Fruit fly (Drosophila melanogaster) whole organism, prepupa: Measurements from ENCODE around the gene CG13385.

Experiments used
- Blimp-1 ChIP-seq: fragments of 200-800 bp; sonication (Bioruptor generic); optimal IDR thresholded peaks from 3 replicates; lab custom pipeline; 2017; ENCODE audit warnings: missing biosample characterization, missing genetic modification characterization, mild to moderate bottlenecking, moderate library complexity, missing genetic modification reagents
- CG10631 ChIP-seq: fragments of 200-800 bp; sonication (Bioruptor generic); optimal IDR thresholded peaks from 2 replicates; lab custom pipeline; 2016; ENCODE audit warnings: missing biosample characterization, missing genetic modification characterization
- CG10669 ChIP-seq: fragments of 200-800 bp; sonication (Bioruptor generic); optimal IDR thresholded peaks from 3 replicates; lab custom pipeline; 2018; ENCODE audit warnings: missing biosample characterization, mild to moderate bottlenecking, missing genetic modification characterization, moderate library complexity
- CG11762 ChIP-seq: fragments of 200-800 bp; sonication (Bioruptor generic); optimal IDR thresholded peaks from 3 replicates; lab custom pipeline; 2016; ENCODE audit warnings: missing biosample characterization, missing genetic modification characterization; ENCODE audit not compliant: insufficient read depth
- CG11902 ChIP-seq: fragments of 200-800 bp; sonication (Bioruptor generic); optimal IDR thresholded peaks from 3 replicates; lab custom pipeline; 2016; ENCODE audit warnings: missing biosample characterization, missing genetic modification characterization
- CG1621 ChIP-seq: fragments of 200-800 bp; sonication (Bioruptor generic); optimal IDR thresholded peaks from 3 replicates; lab custom pipeline; 2018; ENCODE audit warnings: missing biosample characterization, mild to moderate bottlenecking, missing genetic modification characterization
- CG16779 ChIP-seq: fragments of 200-800 bp; sonication (Bioruptor generic); optimal IDR thresholded peaks from 3 replicates; lab custom pipeline; 2017; ENCODE audit warnings: missing biosample characterization, mild to moderate bottlenecking, missing genetic modification characterization
- CG31627 ChIP-seq: fragments of 200-800 bp; sonication (Bioruptor generic); optimal IDR thresholded peaks from 3 replicates; lab custom pipeline; 2016; ENCODE audit warnings: missing biosample characterization, missing genetic modification characterization
- CG32006 ChIP-seq: fragments of 200-800 bp; sonication (Bioruptor generic); optimal IDR thresholded peaks from 3 replicates; lab custom pipeline; 2017; ENCODE audit warnings: missing biosample characterization, mild to moderate bottlenecking, missing genetic modification characterization
- CG34406 ChIP-seq: fragments of 200-800 bp; sonication (Bioruptor generic); optimal IDR thresholded peaks from 3 replicates; lab custom pipeline; 2016; ENCODE audit warnings: missing biosample characterization, missing genetic modification characterization
- CG3919 ChIP-seq: fragments of 200-800 bp; sonication (Bioruptor generic); optimal IDR thresholded peaks from 3 replicates; lab custom pipeline; 2016; ENCODE audit warnings: missing biosample characterization, missing genetic modification characterization
- CG6163 ChIP-seq: fragments of 200-800 bp; sonication (Bioruptor generic); IDR thresholded peaks from 3 replicates; pipeline ENCODE4 v1.3.6; 2022; ENCODE audit warnings: missing biosample characterization, missing genetic modification characterization
- CG6276 ChIP-seq: fragments of 200-800 bp; sonication (Bioruptor generic); optimal IDR thresholded peaks from 2 replicates; lab custom pipeline; 2017; ENCODE audit warnings: missing biosample characterization, mild to moderate bottlenecking, missing genetic modification characterization
- CG6792 ChIP-seq: fragments of 200-800 bp; sonication (Bioruptor generic); optimal IDR thresholded peaks from 3 replicates; lab custom pipeline; 2016; ENCODE audit warnings: missing biosample characterization, missing genetic modification characterization
- CG6808 ChIP-seq: fragments of 200-800 bp; sonication (Bioruptor generic); optimal IDR thresholded peaks from 3 replicates; lab custom pipeline; 2017; ENCODE audit warnings: missing biosample characterization, missing genetic modification characterization, mild to moderate bottlenecking, moderate library complexity, missing genetic modification reagents
- CG6854 ChIP-seq: fragments of 200-800 bp; sonication (Bioruptor generic); optimal IDR thresholded peaks from 2 replicates; lab custom pipeline; 2017; ENCODE audit warnings: missing biosample characterization, mild to moderate bottlenecking, missing genetic modification characterization
- CG8319 ChIP-seq: fragments of 200-800 bp; sonication (Bioruptor generic); optimal IDR thresholded peaks from 3 replicates; lab custom pipeline; 2016; ENCODE audit warnings: missing biosample characterization, missing genetic modification characterization
- CG8632 ChIP-seq: fragments of 200-800 bp; sonication (Bioruptor generic); optimal IDR thresholded peaks from 3 replicates; lab custom pipeline; 2016; ENCODE audit warnings: missing biosample characterization, missing genetic modification characterization
- CG9139 ChIP-seq: fragments of 200-800 bp; sonication (Bioruptor generic); optimal IDR thresholded peaks from 3 replicates; lab custom pipeline; 2017; ENCODE audit warnings: missing biosample characterization, mild to moderate bottlenecking, missing genetic modification characterization
- Eip75B ChIP-seq: fragments of 200-800 bp; sonication (Bioruptor generic); optimal IDR thresholded peaks from 3 replicates; lab custom pipeline; 2016; ENCODE audit warnings: missing biosample characterization, missing genetic modification characterization
- Eip78C ChIP-seq: fragments of 200-800 bp; sonication (Bioruptor generic); peaks from one replicate; lab custom pipeline; 2016; ENCODE audit warnings: missing biosample characterization, missing genetic modification characterization
- Ets96B ChIP-seq: fragments of 200-800 bp; optimal IDR thresholded peaks from 2 replicates; lab custom pipeline; 2019; ENCODE audit warnings: missing biosample characterization, mild to moderate bottlenecking, missing genetic modification characterization, moderate library complexity
- Gug ChIP-seq: fragments of 200-800 bp; sonication (Bioruptor generic); IDR thresholded peaks from 2 replicates; pipeline ENCODE4 v1.3.6; 2022; ENCODE audit warnings: missing biosample characterization, missing genetic modification characterization
- Hr38 ChIP-seq: sonication (Bioruptor generic); optimal IDR thresholded peaks from 2 replicates; lab custom pipeline; 2016; ENCODE audit warnings: missing biosample characterization, missing genetic modification characterization
- Hr39 ChIP-seq: fragments of 200-800 bp; sonication (Bioruptor generic); optimal IDR thresholded peaks from 2 replicates; lab custom pipeline; 2016; ENCODE audit warnings: missing biosample characterization, missing genetic modification characterization
- Hr4 ChIP-seq: fragments of 200-800 bp; sonication (Bioruptor generic); optimal IDR thresholded peaks from 3 replicates; lab custom pipeline; 2016; ENCODE audit warnings: missing biosample characterization, missing genetic modification characterization
- Lpt ChIP-seq: fragments of 200-800 bp; sonication (Bioruptor generic); optimal IDR thresholded peaks from 3 replicates; lab custom pipeline; 2016; ENCODE audit warnings: missing biosample characterization, missing genetic modification characterization
- Met ChIP-seq: fragments of 200-800 bp; sonication (Bioruptor generic); optimal IDR thresholded peaks from 3 replicates; lab custom pipeline; 2016; ENCODE audit warnings: missing biosample characterization, missing genetic modification characterization
- OdsH ChIP-seq: fragments of 200-800 bp; sonication (Bioruptor generic); optimal IDR thresholded peaks from 3 replicates; lab custom pipeline; 2016; ENCODE audit warnings: missing biosample characterization, missing genetic modification characterization
- Smox ChIP-seq: fragments of 200-800 bp; sonication (Bioruptor generic); optimal IDR thresholded peaks from 3 replicates; lab custom pipeline; 2016; ENCODE audit warnings: missing biosample characterization, missing genetic modification characterization
- Sox14 ChIP-seq: fragments of 200-800 bp; sonication (Bioruptor generic); optimal IDR thresholded peaks from 3 replicates; lab custom pipeline; 2016; ENCODE audit warnings: missing biosample characterization, missing genetic modification characterization
- Sox15 ChIP-seq: fragments of 200-800 bp; sonication (Bioruptor generic); optimal IDR thresholded peaks from 3 replicates; lab custom pipeline; 2016; ENCODE audit warnings: missing biosample characterization, missing genetic modification characterization
- achi ChIP-seq: fragments of 200-800 bp; sonication (Bioruptor generic); optimal IDR thresholded peaks from 3 replicates; lab custom pipeline; 2016; ENCODE audit warnings: missing biosample characterization, missing genetic modification characterization
- acj6 ChIP-seq: fragments of 200-800 bp; sonication (Bioruptor generic); optimal IDR thresholded peaks from 3 replicates; lab custom pipeline; 2016; ENCODE audit warnings: missing biosample characterization, missing genetic modification characterization
- cyc ChIP-seq: fragments of 200-800 bp; sonication (Bioruptor generic); optimal IDR thresholded peaks from 3 replicates; lab custom pipeline; 2016; ENCODE audit warnings: missing biosample characterization, missing genetic modification characterization
- dsx ChIP-seq: fragments of 200-800 bp; optimal IDR thresholded peaks from 3 replicates; lab custom pipeline; 2019; ENCODE audit warnings: missing biosample characterization, mild to moderate bottlenecking, missing genetic modification characterization, moderate library complexity; ENCODE audit not compliant: poor library complexity, severe bottlenecking
- eg ChIP-seq: fragments of 200-800 bp; sonication (Bioruptor generic); IDR thresholded peaks from 3 replicates; pipeline ENCODE4 v1.3.6; 2022; ENCODE audit warnings: missing biosample characterization, missing genetic modification characterization
- esn ChIP-seq: fragments of 200-800 bp; sonication (Bioruptor generic); optimal IDR thresholded peaks from 2 replicates; lab custom pipeline; 2016; ENCODE audit warnings: missing biosample characterization, mild to moderate bottlenecking, missing genetic modification characterization, moderate library complexity
- fd59A ChIP-seq: fragments of 200-800 bp; sonication (Bioruptor generic); optimal IDR thresholded peaks from 2 replicates; lab custom pipeline; 2017; ENCODE audit warnings: missing biosample characterization, mild to moderate bottlenecking, missing genetic modification characterization, missing genetic modification reagents
- fd85E ChIP-seq: fragments of 200-800 bp; sonication (Bioruptor generic); optimal IDR thresholded peaks from 3 replicates; lab custom pipeline; 2016; ENCODE audit warnings: missing biosample characterization, missing genetic modification characterization
- net ChIP-seq: fragments of 200-800 bp; sonication (Bioruptor generic); optimal IDR thresholded peaks from 3 replicates; lab custom pipeline; 2016; ENCODE audit warnings: missing biosample characterization, missing genetic modification characterization
- pdm3 ChIP-seq: fragments of 200-800 bp; sonication (Bioruptor generic); optimal IDR thresholded peaks from 3 replicates; lab custom pipeline; 2016; ENCODE audit warnings: missing biosample characterization, missing genetic modification characterization
- salr ChIP-seq, 2 experiments: fragments of 200-800 bp; sonication (Bioruptor generic); optimal IDR thresholded peaks; 3 replicates each; lab custom pipeline; 2016 to 2018; ENCODE audit warnings: missing biosample characterization in 2 of 2, missing genetic modification characterization in 2 of 2, mild to moderate bottlenecking in 1 of 2
- svp ChIP-seq: fragments of 200-800 bp; sonication (Bioruptor generic); peaks from one replicate; lab custom pipeline; 2016; ENCODE audit warnings: missing biosample characterization, missing genetic modification characterization
- topi ChIP-seq: fragments of 200-800 bp; sonication (Bioruptor generic); optimal IDR thresholded peaks from 3 replicates; lab custom pipeline; 2016; ENCODE audit warnings: missing biosample characterization, missing genetic modification characterization
- vri ChIP-seq: fragments of 200-800 bp; sonication (Bioruptor generic); optimal IDR thresholded peaks from 3 replicates; lab custom pipeline; 2016; ENCODE audit warnings: missing biosample characterization, mild to moderate bottlenecking, missing genetic modification characterization

CG13385 gene

DNA sequence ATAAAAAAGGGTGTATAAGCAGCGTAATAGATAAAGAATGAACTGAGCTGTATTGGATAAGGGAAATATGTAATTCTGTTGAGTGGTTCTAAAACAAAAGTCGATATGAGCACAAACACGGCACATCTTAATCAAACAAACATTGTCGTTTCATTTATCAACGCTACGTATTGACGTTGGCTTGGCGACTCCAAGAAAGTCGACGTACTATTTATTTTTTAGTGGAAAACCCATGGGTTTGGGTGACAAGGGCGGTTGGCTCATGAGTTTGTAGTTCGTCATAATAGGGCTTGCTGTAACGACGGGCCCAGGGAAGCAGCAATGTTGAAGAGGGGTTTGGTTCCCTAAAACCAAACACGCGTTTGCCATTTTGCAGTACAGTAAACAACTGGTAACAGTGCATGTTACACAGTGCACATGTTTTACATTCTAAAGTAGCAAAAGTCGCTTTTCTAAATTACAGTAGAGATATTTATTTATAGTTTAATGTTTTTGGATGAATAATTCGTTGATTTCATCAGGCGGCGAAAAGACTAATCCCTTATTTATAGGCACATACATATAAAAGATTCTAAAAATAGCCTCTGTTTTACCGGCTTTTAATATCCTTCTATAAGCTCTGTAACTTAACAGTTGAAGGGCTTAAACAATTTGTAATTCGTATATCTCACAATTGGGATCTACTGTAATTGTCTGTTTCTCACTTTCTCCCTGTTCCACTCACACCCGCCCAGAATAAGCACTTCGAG is 35.1 kb upstream of the CG13385 start (continued):
- peak; percentile 52 for TF ChIP-seq CG6276 (GFP tag; lab: Kevin White, UChicago)
- peak; percentile 91 for TF ChIP-seq Eip78C
- no peak for TF ChIP-seq Lpt
- peak; percentile 61 for TF ChIP-seq Smox (GFP tag; lab: Kevin White, UChicago)
- peak; percentile 5 for TF ChIP-seq CG6854 (GFP tag; lab: Kevin White, UChicago)
- TF ChIP-seq topi (GFP tag; lab: Kevin White, UChicago): peak; percentile 42
- peak; percentile 68 for TF ChIP-seq Hr39 (GFP tag; lab: Kevin White, UChicago)
- TF ChIP-seq vri (GFP tag; lab: Kevin White, UChicago): no peak
- peak; percentile 67 for TF ChIP-seq acj6 (GFP tag; lab: Kevin White, UChicago)
- TF ChIP-seq eg (GFP tag; lab: Robert Waterston, UW): peak; percentile 43; the same call in 2 of the 3 replicates

dm6 chr2L:8362273-8362954 is 34.0 kb upstream of the CG13385 start, which contains the start of gene CG7627:
Gene CG7627, minus strand, starts transcription at chr2L:8362469.
- TF ChIP-seq CG6276 (GFP tag; lab: Kevin White, UChicago): peak; percentile 65
- TF ChIP-seq Eip78C: peak; percentile 94
- TF ChIP-seq CG1621: peak; percentile 8
- TF ChIP-seq fd85E: no peak
- TF ChIP-seq CG6792 (GFP tag; lab: Kevin White, UChicago): peak; percentile 60
- peak; percentile 78 for TF ChIP-seq eg (GFP tag; lab: Robert Waterston, UW)
- TF ChIP-seq CG6854 (GFP tag; lab: Kevin White, UChicago): no peak
- TF ChIP-seq Sox14: peak; percentile 72
- peak; percentile 47 for TF ChIP-seq dsx (GFP tag; lab: Kevin White, UChicago)
- TF ChIP-seq cyc: peak; percentile 75
- peak; percentile 52 for TF ChIP-seq Sox15 (GFP tag; lab: Kevin White, UChicago)
- peak; percentile 55 for TF ChIP-seq Gug (GFP tag; lab: Robert Waterston, UW)
- peak; percentile 12 to 57 for TF ChIP-seq salr (GFP tag; optimal IDR thresholded peaks at IDR 0.05; lab: Kevin White, UChicago)
- TF ChIP-seq CG8632 (GFP tag; lab: Kevin White, UChicago): peak; percentile 7
- no peak for TF ChIP-seq Hr38
- TF ChIP-seq pdm3 (GFP tag; lab: Kevin White, UChicago): peak; percentile 74
- peak; percentile 35 for TF ChIP-seq CG10631 (GFP tag; lab: Kevin White, UChicago)
- TF ChIP-seq svp: peak; percentile 96
- peak; percentile 76 for TF ChIP-seq CG32006 (GFP tag; lab: Kevin White, UChicago)
- TF ChIP-seq CG6163: peak; percentile 81
- TF ChIP-seq CG8319: peak; percentile 59
- peak; percentile 46 for TF ChIP-seq fd59A
- peak; percentile 51 for TF ChIP-seq acj6 (GFP tag; lab: Kevin White, UChicago)
- TF ChIP-seq Eip75B: peak; percentile 58
- TF ChIP-seq OdsH (GFP tag; lab: Kevin White, UChicago): peak; percentile 65
- TF ChIP-seq net (GFP tag; lab: Kevin White, UChicago): peak; percentile 73
- peak; percentile 46 for TF ChIP-seq Blimp-1
- peak; percentile 61 for TF ChIP-seq CG11902 (GFP tag; lab: Kevin White, UChicago)
- peak; percentile 77 for TF ChIP-seq vri (GFP tag; lab: Kevin White, UChicago)
- peak; percentile 64 for TF ChIP-seq CG6808 (GFP tag; lab: Kevin White, UChicago)
- TF ChIP-seq topi (GFP tag; lab: Kevin White, UChicago): peak; percentile 71
- TF ChIP-seq achi (GFP tag; lab: Kevin White, UChicago): peak; percentile 71
- TF ChIP-seq CG31627 (GFP tag; lab: Kevin White, UChicago): peak; percentile 66
- no peak for TF ChIP-seq Ets96B (tag; lab: Kevin White, UChicago)
- peak; percentile 84 for TF ChIP-seq esn
- peak; percentile 58 for TF ChIP-seq CG10669 (GFP tag; lab: Kevin White, UChicago)
- TF ChIP-seq Smox (GFP tag; lab: Kevin White, UChicago): peak; percentile 68
- peak; percentile 5 for TF ChIP-seq CG11762 (GFP tag; lab: Kevin White, UChicago)
- peak; percentile 70 for TF ChIP-seq Met (GFP tag; lab: Kevin White, UChicago)
- peak; percentile 46 for TF ChIP-seq CG3919
- TF ChIP-seq CG9139 (GFP tag; lab: Kevin White, UChicago): peak; percentile 30
- peak; percentile 7 for TF ChIP-seq CG16779 (tag; lab: Kevin White, UChicago)
- peak; percentile 51 for TF ChIP-seq CG34406
- peak; percentile 58 for TF ChIP-seq Hr4 (GFP tag; lab: Kevin White, UChicago)
